Worm (Caenorhabditis elegans) whole organism, L2 larva: ENCODE data around the gene srh-68.

Experiments used
- R02D3.7 ChIP-seq: fragments of 150-350 bp; optimal IDR thresholded peaks from 2 replicates; lab custom pipeline; 2014; ENCODE audit warnings: missing biosample characterization, missing genetic modification characterization
- aly-2 ChIP-seq: fragments of 150-350 bp; optimal IDR thresholded peaks from 2 replicates; lab custom pipeline; 2014; ENCODE audit warnings: missing biosample characterization, missing genetic modification characterization
- crh-2 ChIP-seq: sonication (generic microtip); optimal IDR thresholded peaks from 2 replicates; lab custom pipeline; 2017; ENCODE audit warnings: missing biosample characterization, missing genetic modification characterization
- fos-1 ChIP-seq: fragments of 150-350 bp; optimal IDR thresholded peaks from 2 replicates; lab custom pipeline; 2014; ENCODE audit warnings: missing biosample characterization, missing genetic modification characterization
- lsy-2 ChIP-seq, 2 experiments: fragments of 150-350 bp in 1 of 2; sonication (generic microtip) in 1 of 2; optimal IDR thresholded peaks; 2 replicates each; lab custom pipeline; 2014 to 2017; ENCODE audit warnings: missing biosample characterization in 2 of 2, missing genetic modification characterization in 2 of 2
- nhr-23 ChIP-seq: fragments of 150-350 bp; optimal IDR thresholded peaks from 2 replicates; lab custom pipeline; 2014; ENCODE audit warnings: missing biosample characterization, missing genetic modification reagents, missing genetic modification characterization
- nhr-237 ChIP-seq: fragments of 150-350 bp; optimal IDR thresholded peaks from 2 replicates; lab custom pipeline; 2014; ENCODE audit warnings: missing biosample characterization, missing genetic modification characterization
- nhr-25 ChIP-seq: fragments of 150-350 bp; sonication (generic microtip); optimal IDR thresholded peaks from 3 replicates; lab custom pipeline; 2014; ENCODE audit warnings: missing biosample characterization, missing genetic modification characterization
- sem-4 ChIP-seq: fragments of 150-350 bp; optimal IDR thresholded peaks from 2 replicates; lab custom pipeline; 2014; ENCODE audit warnings: missing biosample characterization, missing genetic modification reagents, missing genetic modification characterization
- unc-62 ChIP-seq: fragments of 150-350 bp; optimal IDR thresholded peaks from 2 replicates; lab custom pipeline; 2014; ENCODE audit warnings: missing biosample characterization, missing genetic modification reagents, missing genetic modification characterization
- ztf-11 ChIP-seq: sonication (generic microtip); optimal IDR thresholded peaks from 2 replicates; lab custom pipeline; 2017; ENCODE audit warnings: missing biosample characterization, missing genetic modification characterization

DNA sequence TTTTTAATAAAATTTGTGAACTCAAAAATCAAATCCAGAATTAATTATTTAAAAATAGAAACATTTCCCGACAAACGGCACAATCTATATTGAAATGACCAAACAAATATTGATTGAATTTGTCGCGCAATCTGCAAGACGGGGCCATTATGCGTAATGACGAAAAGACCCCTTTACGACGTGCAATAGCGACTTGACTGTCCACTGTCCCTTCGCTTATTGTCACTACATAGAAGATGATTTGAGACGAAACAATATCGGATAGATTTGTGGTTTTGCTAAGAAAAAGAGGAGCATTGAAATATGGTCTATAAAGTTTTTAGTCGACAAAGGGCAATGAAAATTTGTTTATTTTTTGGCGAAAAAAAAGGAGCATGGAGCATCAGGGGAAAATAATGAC is 43.8 kb downstream of the srh-68 start:
- TF ChIP-seq fos-1 (tag; lab: Kevin White, UChicago): no peak
- TF ChIP-seq crh-2 (tag; lab: Kevin White, UChicago): no peak
- no peak for TF ChIP-seq R02D3.7
- no peak for TF ChIP-seq ztf-11 (tag; lab: Kevin White, UChicago)
- TF ChIP-seq unc-62 (GFP tag; lab: Kevin White, UChicago): no peak
- no peak for TF ChIP-seq lsy-2 (tag; optimal IDR thresholded peaks at IDR 0.05; lab: Kevin White, UChicago)
- TF ChIP-seq nhr-25: no peak
- no peak for TF ChIP-seq aly-2 (tag; lab: Kevin White, UChicago)
- TF ChIP-seq sem-4 (tag; lab: Kevin White, UChicago): no peak
- TF ChIP-seq nhr-23: no peak
- TF ChIP-seq nhr-237 (tag; lab: Kevin White, UChicago): no peak
